Fruit fly (Drosophila melanogaster) whole organism, embryonic: ENCODE measurements around the gene enc.

Source experiments
- Ada2b ChIP-seq: fragments of 200-800 bp; sonication (Bioruptor generic); IDR thresholded peaks from 2 replicates; pipeline ENCODE4 v1.3.6; 2022; ENCODE audit warnings: missing biosample characterization, missing genetic modification characterization
- Asciz ChIP-seq: fragments of 200-800 bp; sonication (Bioruptor generic); optimal IDR thresholded peaks from 2 replicates; lab custom pipeline; 2017; ENCODE audit warnings: missing biosample characterization, mild to moderate bottlenecking, missing genetic modification characterization, missing genetic modification reagents
- Bgb ChIP-seq: fragments of 200-800 bp; sonication (Bioruptor generic); IDR thresholded peaks from 2 replicates; pipeline ENCODE4 v1.3.6; 2022; ENCODE audit warnings: missing biosample characterization, missing genetic modification characterization; ENCODE audit not compliant: partially characterized antibody
- CG10147 ChIP-seq: fragments of 200-800 bp; sonication (Bioruptor generic); optimal IDR thresholded peaks from 2 replicates; lab custom pipeline; 2019; ENCODE audit warnings: missing biosample characterization, mild to moderate bottlenecking, missing genetic modification characterization, moderate library complexity
- CG1024 ChIP-seq: fragments of 200-800 bp; sonication (Bioruptor generic); IDR thresholded peaks from 2 replicates; pipeline ENCODE4 v1.3.6; 2022; ENCODE audit warnings: missing biosample characterization, missing genetic modification characterization
- CG10959 ChIP-seq: fragments of 200-800 bp; sonication (Bioruptor generic); IDR thresholded peaks from 2 replicates; pipeline ENCODE4 v1.3.6; 2022; ENCODE audit warnings: missing biosample characterization, missing genetic modification characterization
- CG10979 ChIP-seq: fragments of 200-800 bp; sonication (Bioruptor generic); optimal IDR thresholded peaks from 2 replicates; lab custom pipeline; 2018; ENCODE audit warnings: missing biosample characterization, mild to moderate bottlenecking, missing genetic modification characterization, moderate library complexity
- CG12744 ChIP-seq: fragments of 200-800 bp; sonication (Bioruptor generic); optimal IDR thresholded peaks from 2 replicates; lab custom pipeline; 2016; ENCODE audit warnings: missing biosample characterization, missing genetic modification characterization
- CG13123 ChIP-seq: fragments of 200-800 bp; sonication (Bioruptor generic); optimal IDR thresholded peaks from 2 replicates; lab custom pipeline; 2016; ENCODE audit warnings: missing biosample characterization, missing genetic modification characterization
- CG14441 ChIP-seq: fragments of 200-800 bp; sonication (Bioruptor generic); IDR thresholded peaks from 2 replicates; pipeline ENCODE4 v1.3.6; 2022; ENCODE audit warnings: missing biosample characterization, missing genetic modification characterization
- CG14667 ChIP-seq: fragments of 200-800 bp; sonication (Bioruptor generic); IDR thresholded peaks from 2 replicates; pipeline ENCODE4 v1.3.6; 2022; ENCODE audit warnings: missing biosample characterization, missing genetic modification characterization
- CG1647 ChIP-seq: fragments of 200-800 bp; sonication (Bioruptor generic); optimal IDR thresholded peaks from 3 replicates; lab custom pipeline; 2016; ENCODE audit warnings: missing biosample characterization, missing genetic modification characterization
- CG17186 ChIP-seq: fragments of 200-800 bp; sonication (Bioruptor generic); optimal IDR thresholded peaks from 3 replicates; lab custom pipeline; 2017; ENCODE audit warnings: missing biosample characterization, missing genetic modification reagents, missing genetic modification characterization
- CG1832 ChIP-seq: fragments of 200-800 bp; sonication (Bioruptor generic); optimal IDR thresholded peaks from 2 replicates; lab custom pipeline; 2017; ENCODE audit warnings: missing biosample characterization, mild to moderate bottlenecking, missing genetic modification characterization, inconsistent platforms
- CG32767 ChIP-seq: fragments of 200-800 bp; sonication (Bioruptor generic); IDR thresholded peaks from 2 replicates; pipeline ENCODE4 v1.3.6; 2022; ENCODE audit warnings: missing biosample characterization, missing genetic modification characterization
- CG6654 ChIP-seq: fragments of 200-800 bp; sonication (Bioruptor generic); optimal IDR thresholded peaks from 2 replicates; lab custom pipeline; 2017; ENCODE audit warnings: missing biosample characterization, mild to moderate bottlenecking, missing genetic modification characterization
- CG6813 ChIP-seq: fragments of 200-800 bp; sonication (Bioruptor generic); optimal IDR thresholded peaks from 2 replicates; lab custom pipeline; 2017; ENCODE audit warnings: missing biosample characterization, missing genetic modification characterization, mild to moderate bottlenecking, moderate library complexity, missing genetic modification reagents
- CG7928 ChIP-seq: fragments of 200-800 bp; sonication (Bioruptor generic); optimal IDR thresholded peaks from 2 replicates; lab custom pipeline; 2017; ENCODE audit warnings: missing biosample characterization, mild to moderate bottlenecking, missing genetic modification characterization
- CG8089 ChIP-seq: fragments of 200-800 bp; sonication (Bioruptor generic); optimal IDR thresholded peaks from 3 replicates; lab custom pipeline; 2016; ENCODE audit warnings: missing biosample characterization, missing genetic modification characterization
- CG9215 ChIP-seq: fragments of 200-800 bp; sonication (Bioruptor generic); IDR thresholded peaks from 2 replicates; pipeline ENCODE4 v1.3.6; 2022; ENCODE audit warnings: missing biosample characterization, missing genetic modification characterization
- CG9797 ChIP-seq: fragments of 200-800 bp; sonication (Bioruptor generic); optimal IDR thresholded peaks from 3 replicates; lab custom pipeline; 2018; ENCODE audit warnings: missing biosample characterization, mild to moderate bottlenecking, missing genetic modification characterization
- CHES-1-like ChIP-seq: fragments of 200-800 bp; sonication (Bioruptor generic); optimal IDR thresholded peaks from 2 replicates; lab custom pipeline; 2016; ENCODE audit warnings: missing biosample characterization, missing genetic modification characterization
- Chrac-16 ChIP-seq: fragments of 200-800 bp; sonication (Bioruptor generic); optimal IDR thresholded peaks from 3 replicates; lab custom pipeline; 2016; ENCODE audit warnings: missing biosample characterization, missing genetic modification characterization
- D19A ChIP-seq: fragments of 200-800 bp; optimal IDR thresholded peaks from 3 replicates; lab custom pipeline; 2019; ENCODE audit warnings: missing biosample characterization, mild to moderate bottlenecking, missing genetic modification characterization, moderate library complexity
- Dad ChIP-seq: fragments of 200-800 bp; sonication (Bioruptor generic); optimal IDR thresholded peaks from 3 replicates; lab custom pipeline; 2016; ENCODE audit warnings: missing biosample characterization, missing genetic modification characterization
- Dbx ChIP-seq: fragments of 200-800 bp; sonication (Bioruptor generic); IDR thresholded peaks from 3 replicates; pipeline ENCODE4 v1.3.6; 2022; ENCODE audit warnings: missing biosample characterization, missing genetic modification characterization
- Doc2 ChIP-seq: fragments of 200-800 bp; sonication (Bioruptor generic); IDR thresholded peaks from 2 replicates; pipeline ENCODE4 v1.3.6; 2022; ENCODE audit warnings: missing biosample characterization, missing genetic modification characterization
- ERR ChIP-seq: fragments of 200-800 bp; sonication (Bioruptor generic); optimal IDR thresholded peaks from 2 replicates; lab custom pipeline; 2016; ENCODE audit warnings: missing biosample characterization, missing genetic modification characterization
- Gug ChIP-seq: fragments of 200-800 bp; sonication (Bioruptor generic); IDR thresholded peaks from 4 replicates; pipeline ENCODE4 v1.3.6; 2022; ENCODE audit warnings: missing biosample characterization, missing genetic modification characterization
- HHEX ChIP-seq: fragments of 200-800 bp; sonication (Bioruptor generic); optimal IDR thresholded peaks from 3 replicates; lab custom pipeline; 2017; ENCODE audit warnings: missing biosample characterization, mild to moderate bottlenecking, missing genetic modification characterization, missing genetic modification reagents
- Hmx ChIP-seq: fragments of 200-800 bp; sonication (Bioruptor generic); optimal IDR thresholded peaks from 2 replicates; lab custom pipeline; 2016; ENCODE audit warnings: missing biosample characterization, missing genetic modification characterization
- Hr78 ChIP-seq, 2 experiments: fragments of 200-800 bp in 1 of 2; fragments of >200 bp in 1 of 2; sonication (Bioruptor generic) in 1 of 2; optimal IDR thresholded peaks; 2 replicates each; lab custom pipeline; 2017 to 2019; ENCODE audit warnings: missing biosample characterization in 2 of 2, missing genetic modification characterization in 2 of 2, mild to moderate bottlenecking in 1 of 2, moderate library complexity in 1 of 2
- Med ChIP-seq: fragments of 200-800 bp; sonication (Bioruptor generic); peaks from one replicate; lab custom pipeline; 2016; ENCODE audit warnings: missing biosample characterization, missing genetic modification characterization, mild to moderate bottlenecking, inconsistent platforms, moderate library complexity
- Ptx1 ChIP-seq: fragments of 200-800 bp; sonication (Bioruptor generic); IDR thresholded peaks from 2 replicates; pipeline ENCODE4 v1.3.6; 2022; ENCODE audit warnings: missing biosample characterization, missing genetic modification characterization
- Sry-δ ChIP-seq: fragments of 200-800 bp; sonication (Bioruptor generic); optimal IDR thresholded peaks from 2 replicates; lab custom pipeline; 2016; ENCODE audit warnings: missing biosample characterization, missing genetic modification characterization
- Stat92E ChIP-seq, 3 experiments: fragments of >200 bp in 2 of 3; fragments of 200-800 bp in 1 of 3; sonication (Bioruptor generic) in 1 of 3; optimal IDR thresholded peaks; 2 replicates each; lab custom pipeline; 2017 to 2019; ENCODE audit warnings: missing biosample characterization in 3 of 3, missing genetic modification characterization in 3 of 3, mild to moderate bottlenecking in 1 of 3, moderate library complexity in 1 of 3
- TFAM ChIP-seq: fragments of 200-800 bp; sonication (Bioruptor generic); optimal IDR thresholded peaks from 2 replicates; lab custom pipeline; 2017; ENCODE audit warnings: missing biosample characterization, missing genetic modification characterization, inconsistent platforms
- Tbp ChIP-seq: fragments of >200 bp; optimal IDR thresholded peaks from 2 replicates; lab custom pipeline; 2018; ENCODE audit warnings: missing biosample characterization, missing genetic modification characterization
- Trl ChIP-seq, 3 experiments: fragments of >200 bp in 2 of 3; fragments of 200-800 bp in 1 of 3; sonication (Bioruptor generic) in 1 of 3; optimal IDR thresholded peaks; 2 replicates in 1 of 3; 3 replicates in 2 of 3; lab custom pipeline; 2016 to 2017; ENCODE audit warnings: missing biosample characterization in 1 of 3, missing genetic modification characterization in 1 of 3
- ac ChIP-seq: fragments of 200-800 bp; sonication (Bioruptor generic); optimal IDR thresholded peaks from 3 replicates; lab custom pipeline; 2017; ENCODE audit warnings: missing biosample characterization, mild to moderate bottlenecking, missing genetic modification characterization
- ara ChIP-seq: fragments of 200-800 bp; sonication (Bioruptor generic); IDR thresholded peaks from 2 replicates; pipeline ENCODE4 v1.3.6; 2022; ENCODE audit warnings: missing biosample characterization, missing genetic modification characterization
- bbx ChIP-seq: fragments of 200-800 bp; sonication (Bioruptor generic); IDR thresholded peaks from 2 replicates; pipeline ENCODE4 v1.3.6; 2022; ENCODE audit warnings: missing biosample characterization, missing genetic modification characterization; ENCODE audit not compliant: partially characterized antibody
- bsh ChIP-seq, 2 experiments: fragments of 200-800 bp; sonication (Bioruptor generic); optimal IDR thresholded peaks; 2 replicates each; lab custom pipeline; 2017 to 2018; ENCODE audit warnings: mild to moderate bottlenecking in 2 of 2, missing biosample characterization in 2 of 2, missing genetic modification characterization in 2 of 2, moderate library complexity in 1 of 2
- crc ChIP-seq: fragments of 200-800 bp; sonication (Bioruptor generic); optimal IDR thresholded peaks from 2 replicates; lab custom pipeline; 2016; ENCODE audit warnings: missing biosample characterization, missing genetic modification characterization
- dimm ChIP-seq: fragments of 200-800 bp; sonication (Bioruptor generic); IDR thresholded peaks from 2 replicates; pipeline ENCODE4 v1.3.6; 2022; ENCODE audit warnings: missing biosample characterization, missing genetic modification characterization
- dpn ChIP-seq, 2 experiments: fragments of 200-800 bp; sonication (Bioruptor generic); optimal IDR thresholded peaks; 3 replicates each; lab custom pipeline; 2016; ENCODE audit warnings: missing biosample characterization in 2 of 2, missing genetic modification characterization in 2 of 2
- nau ChIP-seq: fragments of 200-800 bp; sonication (Bioruptor generic); optimal IDR thresholded peaks from 3 replicates; lab custom pipeline; 2017; ENCODE audit warnings: missing biosample characterization, mild to moderate bottlenecking, missing genetic modification characterization, missing genetic modification reagents
- pb ChIP-seq: fragments of 200-800 bp; sonication (Bioruptor generic); optimal IDR thresholded peaks from 3 replicates; lab custom pipeline; 2016; ENCODE audit warnings: missing biosample characterization, missing genetic modification characterization
- rib ChIP-seq: fragments of 200-800 bp; sonication (Bioruptor generic); IDR thresholded peaks from 2 replicates; pipeline ENCODE4 v1.3.6; 2022; ENCODE audit warnings: missing biosample characterization, missing genetic modification characterization
- sr ChIP-seq: fragments of 200-800 bp; sonication (Bioruptor generic); IDR thresholded peaks from 3 replicates; pipeline ENCODE4 v1.3.6; 2022; ENCODE audit warnings: missing biosample characterization, missing genetic modification characterization
- tx ChIP-seq: fragments of 200-800 bp; sonication (Bioruptor generic); optimal IDR thresholded peaks from 2 replicates; lab custom pipeline; 2016; ENCODE audit warnings: missing biosample characterization, missing genetic modification characterization
- yki ChIP-seq: fragments of >200 bp; optimal IDR thresholded peaks from 3 replicates; lab custom pipeline; 2018

The enc gene

DNA sequence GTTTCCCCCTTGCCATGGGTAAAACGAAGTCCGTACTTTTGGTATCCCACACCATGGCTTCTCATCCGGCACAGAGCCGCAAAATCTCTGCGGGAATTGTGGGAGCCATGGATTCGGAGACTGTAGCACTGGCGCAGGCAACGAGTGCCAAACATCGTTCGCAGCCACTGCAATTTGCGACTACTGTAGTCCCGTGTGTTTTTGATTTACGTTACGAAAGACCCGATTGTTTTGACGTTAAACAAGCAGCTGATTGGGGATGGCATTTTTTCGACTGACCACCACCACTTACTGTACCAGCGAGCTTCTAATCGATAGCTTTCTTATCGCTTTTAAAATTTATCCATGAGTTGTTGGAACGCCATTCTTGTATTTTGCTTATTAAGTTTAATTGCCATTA is 8.5 kb upstream of the enc start, which contains the start of gene CG32262 (continued):
- TF ChIP-seq ac = no peak
- TF ChIP-seq Hmx (GFP tag; lab: Kevin White, UChicago) = no peak
- no peak for TF ChIP-seq CG13123 (GFP tag; lab: Kevin White, UChicago)
- no peak for TF ChIP-seq yki (lab: Kevin White, UChicago)
- TF ChIP-seq TFAM (GFP tag; lab: Kevin White, UChicago) = no peak
- no peak for TF ChIP-seq CG1024 (GFP tag; lab: Robert Waterston, UW)
- peak; percentile 63 for TF ChIP-seq Med (GFP tag; lab: Kevin White, UChicago)
- TF ChIP-seq CG14667 (GFP tag; lab: Robert Waterston, UW) = no peak
- peak in 1 of 3 experiments; percentile 35 for TF ChIP-seq Stat92E (GFP tag; optimal IDR thresholded peaks at IDR 0.05; lab: Kevin White, UChicago)
- TF ChIP-seq Dad (GFP tag; lab: Kevin White, UChicago) = no peak
- no peak for TF ChIP-seq rib (GFP tag; lab: Robert Waterston, UW)
- TF ChIP-seq Hr78 (GFP tag; optimal IDR thresholded peaks at IDR 0.05; lab: Kevin White, UChicago) = no peak
- no peak for TF ChIP-seq sr
- TF ChIP-seq CG7928 = no peak
- TF ChIP-seq Dbx (GFP tag; lab: Robert Waterston, UW) = no peak
- no peak for TF ChIP-seq Doc2 (GFP tag; lab: Robert Waterston, UW)
- no peak for TF ChIP-seq pb
- TF ChIP-seq CG6654 = no peak
- TF ChIP-seq Ptx1 (GFP tag; lab: Robert Waterston, UW) = no peak
- TF ChIP-seq CG1647 (GFP tag; lab: Kevin White, UChicago) = no peak
- TF ChIP-seq Tbp (GFP tag; lab: Kevin White, UChicago) = no peak
- TF ChIP-seq CG10959 = no peak
- TF ChIP-seq CG1832 (GFP tag; lab: Kevin White, UChicago) = no peak
- no peak for TF ChIP-seq tx (GFP tag; lab: Kevin White, UChicago)
- no peak for TF ChIP-seq CHES-1-like (GFP tag; lab: Kevin White, UChicago)
- TF ChIP-seq nau (GFP tag; lab: Kevin White, UChicago) = no peak
- no peak for TF ChIP-seq CG8089 (GFP tag; lab: Kevin White, UChicago)
- TF ChIP-seq dimm (GFP tag; lab: Robert Waterston, UW) = no peak
- no peak for TF ChIP-seq CG9797 (GFP tag; lab: Kevin White, UChicago)
- TF ChIP-seq CG6813 (GFP tag; lab: Kevin White, UChicago) = no peak
- peak; percentile 17 for TF ChIP-seq CG10147 (GFP tag; lab: Kevin White, UChicago)
- no peak for TF ChIP-seq CG32767 (GFP tag; lab: Robert Waterston, UW)
- TF ChIP-seq CG9215 (GFP tag; lab: Robert Waterston, UW) = no peak
- TF ChIP-seq Sry-δ = peak; percentile 82
- no peak for TF ChIP-seq Trl (optimal IDR thresholded peaks at IDR 0.05; lab: Kevin White, UChicago)
- no peak for TF ChIP-seq Trl (GFP tag; optimal IDR thresholded peaks at IDR 0.05; lab: Kevin White, UChicago)
- peak; percentile 70 for TF ChIP-seq bbx (GFP tag; lab: Robert Waterston, UW)
- TF ChIP-seq D19A = no peak
- TF ChIP-seq Gug (GFP tag; lab: Robert Waterston, UW) = no peak
- TF ChIP-seq Ada2b = no peak
- TF ChIP-seq ara (GFP tag; lab: Robert Waterston, UW) = no peak
- TF ChIP-seq dpn (GFP tag; optimal IDR thresholded peaks at IDR 0.05; lab: Kevin White, UChicago) = no peak
- no peak for TF ChIP-seq CG12744 (GFP tag; lab: Kevin White, UChicago)
- TF ChIP-seq Asciz (GFP tag; lab: Kevin White, UChicago) = no peak
- no peak for TF ChIP-seq CG14441 (GFP tag; lab: Robert Waterston, UW)
- no peak for TF ChIP-seq CG17186 (GFP tag; lab: Kevin White, UChicago)
- no peak for TF ChIP-seq ERR (GFP tag; lab: Kevin White, UChicago)
- peak; percentile 70 for TF ChIP-seq Bgb (GFP tag; lab: Robert Waterston, UW)
- no peak for TF ChIP-seq bsh (GFP tag; optimal IDR thresholded peaks at IDR 0.05; lab: Kevin White, UChicago)
- no peak for TF ChIP-seq HHEX (GFP tag; lab: Kevin White, UChicago)
- TF ChIP-seq CG10979 (tag; lab: Kevin White, UChicago) = no peak
- TF ChIP-seq crc (GFP tag; lab: Kevin White, UChicago) = no peak
- no peak for TF ChIP-seq Chrac-16
